Worm (Caenorhabditis elegans): ENCODE results near the gene Y54G11A.19.

Gene Y54G11A.19

DNA sequence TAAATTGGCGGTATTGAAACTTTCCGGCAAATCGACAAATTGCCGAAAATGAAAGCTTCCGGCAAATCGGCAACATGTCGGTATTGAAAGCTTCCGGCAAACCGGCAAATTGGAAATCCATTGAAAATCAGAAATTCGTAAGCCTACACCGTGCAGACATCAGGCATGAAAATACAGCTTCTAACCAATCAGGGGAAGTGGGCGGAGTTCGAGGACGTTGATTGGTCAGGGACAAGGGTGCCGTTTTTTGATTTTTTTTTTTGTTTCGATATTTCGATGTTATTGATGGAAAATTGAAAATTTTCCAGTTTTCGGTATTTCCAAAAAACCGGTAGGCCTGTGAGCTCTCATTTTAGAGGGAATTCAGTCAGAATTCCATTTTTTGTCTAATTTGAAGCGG lies 13.2 kb upstream of the Y54G11A.19 start:
- TF ChIP-seq alr-1 (tag; optimal IDR thresholded peaks at IDR 0.05; ENCODE audit: borderline replicate concordance) (no peak), fos-1 (tag; optimal IDR thresholded peaks at IDR 0.05) (no peak), sptf-1 (tag; optimal IDR thresholded peaks at IDR 0.05) (no peak), ceh-82 (tag; optimal IDR thresholded peaks at IDR 0.05) (no peak), nhr-19 (GFP tag; conservative IDR thresholded peaks at IDR 0.05) (no peak), snu-23 (GFP tag; optimal IDR thresholded peaks at IDR 0.05) (no peak), lsy-2 (tag; optimal IDR thresholded peaks at IDR 0.05) (no peak)

DNA sequence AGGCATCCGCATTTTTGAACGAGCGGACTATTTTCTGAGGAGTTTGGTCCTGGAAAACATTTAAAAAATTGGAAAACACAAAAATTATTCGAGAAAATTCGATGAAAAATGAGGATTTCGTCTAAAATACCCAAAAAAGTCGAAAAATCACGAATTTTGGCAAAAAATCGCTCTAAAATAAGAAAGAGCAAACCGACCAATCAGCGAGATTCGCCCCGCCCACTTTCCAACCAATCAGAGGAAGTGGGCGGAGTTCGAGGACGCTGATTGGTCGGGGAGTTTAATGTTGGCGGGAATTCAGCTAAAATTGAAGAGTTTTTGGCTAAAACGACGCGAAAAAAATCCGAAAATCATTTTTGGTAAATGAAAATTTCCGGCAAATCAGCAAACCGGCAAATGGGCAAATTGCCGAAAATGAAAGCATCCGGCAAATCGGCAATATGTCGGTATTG lies 12.5 kb upstream of the Y54G11A.19 start, which contains the start of gene Y54G11A.1:
Gene Y54G11A.1 (minus strand): TSS at position 51 of the 452 bp plus-strand sequence.
- TF ChIP-seq egl-13 (tag; optimal IDR thresholded peaks at IDR 0.05) = no peak
- no peak for TF ChIP-seq dsc-1 (tag; optimal IDR thresholded peaks at IDR 0.05)
- no peak for TF ChIP-seq ceh-88 (GFP tag; IDR thresholded peaks at IDR 0.05)
- no peak for TF ChIP-seq nhr-19 (GFP tag; conservative IDR thresholded peaks at IDR 0.05)
- TF ChIP-seq nhr-20 (tag; optimal IDR thresholded peaks at IDR 0.05) = no peak
- TF ChIP-seq ztf-11 (tag; optimal IDR thresholded peaks at IDR 0.05) = no peak
- TF ChIP-seq mef-2 (tag; optimal IDR thresholded peaks at IDR 0.05) = no peak
- no peak for TF ChIP-seq isw-1 (GFP tag; IDR thresholded peaks at IDR 0.05)
- TF ChIP-seq dpl-1 (GFP tag; optimal IDR thresholded peaks at IDR 0.05) = no peak
- no peak for TF ChIP-seq ets-5 (GFP tag; IDR thresholded peaks at IDR 0.05)
- TF ChIP-seq Y116A8C.19 (tag; optimal IDR thresholded peaks at IDR 0.05; ENCODE audit: borderline replicate concordance) = no peak
- no peak for TF ChIP-seq pag-3 (tag; optimal IDR thresholded peaks at IDR 0.05; ENCODE audit: borderline replicate concordance, insufficient read depth)
- TF ChIP-seq hpl-2 (GFP tag; optimal IDR thresholded peaks at IDR 0.05) = no peak

DNA sequence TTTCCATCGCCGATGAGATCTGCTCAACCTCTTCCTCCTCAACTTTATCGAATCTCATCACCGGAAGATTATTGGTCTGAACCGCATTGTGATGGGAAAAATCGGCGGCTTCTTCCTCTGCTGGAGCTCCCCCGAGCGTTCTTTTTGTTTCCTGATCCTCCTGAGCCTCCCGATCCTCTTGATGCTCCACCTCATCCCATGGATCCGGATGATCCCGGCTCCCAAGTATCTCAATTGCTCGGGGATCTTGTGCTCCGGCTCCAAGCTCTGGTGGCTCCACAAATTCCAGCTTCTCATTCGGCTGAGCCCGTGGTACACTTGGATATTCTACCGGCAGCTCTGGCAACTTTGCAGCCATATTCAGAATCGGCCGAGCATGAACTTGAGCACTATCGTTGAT lies 1.3 kb upstream of the Y54G11A.19 start:
- TF ChIP-seq pax-3 (tag; optimal IDR thresholded peaks at IDR 0.05) (no peak), hlh-4 (tag; optimal IDR thresholded peaks at IDR 0.05) (no peak), lin-39 (tag; optimal IDR thresholded peaks at IDR 0.05) (no peak), nhr-237 (tag; optimal IDR thresholded peaks at IDR 0.05) (no peak), ceh-63 (GFP tag; optimal IDR thresholded peaks at IDR 0.05) (no peak), aha-1 (tag; optimal IDR thresholded peaks at IDR 0.05) (no peak), jun-1 (tag; optimal IDR thresholded peaks at IDR 0.05) (no peak), egl-27 (tag; optimal IDR thresholded peaks at IDR 0.05) (no peak), rnt-1 (tag; optimal IDR thresholded peaks at IDR 0.05) (no peak), nhr-71 (tag; optimal IDR thresholded peaks at IDR 0.05) (no peak), nhr-76 (tag; optimal IDR thresholded peaks at IDR 0.05) (no peak), dpl-1 (GFP tag; optimal IDR thresholded peaks at IDR 0.05) (no peak), fos-1 (tag; optimal IDR thresholded peaks at IDR 0.05) (no peak), alr-1 (tag; optimal IDR thresholded peaks at IDR 0.05; ENCODE audit: borderline replicate concordance) (no peak), elt-2 (tag; optimal IDR thresholded peaks at IDR 0.05) (no peak), sox-4 (tag; optimal IDR thresholded peaks at IDR 0.05) (no peak), nhr-20 (tag; optimal IDR thresholded peaks at IDR 0.05) (no peak), blmp-1 (tag; optimal IDR thresholded peaks at IDR 0.05) (no peak)

DNA sequence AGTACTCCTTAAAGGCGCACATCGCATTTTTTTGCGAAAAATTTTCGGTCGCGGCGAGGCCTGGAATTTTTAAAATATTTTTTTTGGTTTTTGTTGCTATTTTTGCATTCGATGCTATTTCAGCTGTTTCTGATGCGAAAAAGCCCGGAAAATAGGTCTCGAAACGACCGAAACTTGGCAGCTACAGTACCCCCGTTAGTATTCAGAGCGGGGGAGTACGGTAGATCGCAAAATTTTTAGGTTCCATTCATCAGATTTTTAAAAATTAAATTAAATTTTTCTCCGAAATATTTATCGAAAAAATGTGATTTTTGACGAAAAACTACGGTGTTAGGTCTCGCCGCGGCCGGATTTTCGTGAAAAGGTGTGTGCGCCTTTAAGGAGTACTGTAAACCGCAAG lies 829 bp downstream of the Y54G11A.19 start:
- TF ChIP-seq nhr-76 (tag; optimal IDR thresholded peaks at IDR 0.05) = no peak
- TF ChIP-seq alr-1 (tag; optimal IDR thresholded peaks at IDR 0.05; ENCODE audit: borderline replicate concordance) = no peak
- TF ChIP-seq ztf-4 (tag; optimal IDR thresholded peaks at IDR 0.05) = no peak
- no peak for TF ChIP-seq aha-1 (tag; optimal IDR thresholded peaks at IDR 0.05)
- no peak for TF ChIP-seq mef-2 (tag; optimal IDR thresholded peaks at IDR 0.05)
- TF ChIP-seq ceh-90 (tag; optimal IDR thresholded peaks at IDR 0.05) = no peak
- TF ChIP-seq isw-1 (GFP tag; IDR thresholded peaks at IDR 0.05) = no peak
- no peak for TF ChIP-seq unc-30 (tag; optimal IDR thresholded peaks at IDR 0.05)
- no peak for TF ChIP-seq tbx-2 (tag; optimal IDR thresholded peaks at IDR 0.05)
- TF ChIP-seq nhr-19 (GFP tag; conservative IDR thresholded peaks at IDR 0.05) = no peak
- no peak for TF ChIP-seq C16A3.4 (tag; optimal IDR thresholded peaks at IDR 0.05)
- TF ChIP-seq nhr-84 (tag; optimal IDR thresholded peaks at IDR 0.05) = no peak
